Worm (Caenorhabditis elegans) whole organism, L2 larva: ENCODE measurements around the gene F40G12.11.

Experiments
- F13H6.1 ChIP-seq: sonication (generic microtip); optimal IDR thresholded peaks from 2 replicates; lab custom pipeline; 2016; ENCODE audit warnings: missing genetic modification characterization, missing compliant biosample characterization
- R02D3.7 ChIP-seq: fragments of 150-350 bp; optimal IDR thresholded peaks from 2 replicates; lab custom pipeline; 2014; ENCODE audit warnings: missing biosample characterization, missing genetic modification characterization
- alr-1 ChIP-seq: fragments of 150-350 bp; optimal IDR thresholded peaks from 2 replicates; lab custom pipeline; 2014; ENCODE audit warnings: missing biosample characterization, missing genetic modification characterization
- ama-1 ChIP-seq: fragments of 150-350 bp; optimal IDR thresholded peaks from 2 replicates; lab custom pipeline; 2018; ENCODE audit warnings: inconsistent platforms
- blmp-1 ChIP-seq: sonication (generic microtip); optimal IDR thresholded peaks from 2 replicates; lab custom pipeline; 2017; ENCODE audit warnings: missing genetic modification characterization, mild to moderate bottlenecking, missing compliant biosample characterization, antibody characterized with exemption, moderate library complexity; ENCODE audit not compliant: insufficient read depth
- ceh-16 ChIP-seq: fragments of 150-350 bp; optimal IDR thresholded peaks from 2 replicates; lab custom pipeline; 2014; ENCODE audit warnings: missing biosample characterization, missing genetic modification characterization
- crh-2 ChIP-seq: sonication (generic microtip); optimal IDR thresholded peaks from 2 replicates; lab custom pipeline; 2017; ENCODE audit warnings: missing biosample characterization, missing genetic modification characterization
- dmd-4 ChIP-seq: sonication (generic microtip); optimal IDR thresholded peaks from 2 replicates; lab custom pipeline; 2017; ENCODE audit warnings: missing biosample characterization, missing genetic modification characterization
- egl-27 ChIP-seq: sonication (generic microtip); optimal IDR thresholded peaks from 3 replicates; lab custom pipeline; 2017; ENCODE audit warnings: missing biosample characterization, missing genetic modification reagents, missing genetic modification characterization
- elt-1 ChIP-seq: fragments of 150-350 bp; optimal IDR thresholded peaks from 2 replicates; lab custom pipeline; 2014; ENCODE audit warnings: missing biosample characterization, missing genetic modification characterization
- elt-3 ChIP-seq: sonication (generic microtip); optimal IDR thresholded peaks from 2 replicates; lab custom pipeline; 2017; ENCODE audit warnings: missing biosample characterization, missing genetic modification characterization
- lin-13 ChIP-seq: fragments of 150-350 bp; optimal IDR thresholded peaks from 2 replicates; lab custom pipeline; 2014; ENCODE audit warnings: missing biosample characterization, missing genetic modification reagents, missing genetic modification characterization
- lin-39 ChIP-seq: fragments of 150-350 bp; optimal IDR thresholded peaks from 2 replicates; lab custom pipeline; 2014; ENCODE audit warnings: missing biosample characterization, missing genetic modification reagents, missing genetic modification characterization
- mbf-1 ChIP-seq: sonication (generic microtip); optimal IDR thresholded peaks from 2 replicates; lab custom pipeline; 2017; ENCODE audit warnings: missing biosample characterization, missing genetic modification characterization
- mdl-1 ChIP-seq, 2 experiments: fragments of 150-350 bp in 1 of 2; sonication (generic microtip) in 1 of 2; optimal IDR thresholded peaks; 2 replicates each; lab custom pipeline; 2017; ENCODE audit warnings: missing biosample characterization in 2 of 2, missing genetic modification characterization in 2 of 2
- nhr-10 ChIP-seq: sonication (generic microtip); optimal IDR thresholded peaks from 2 replicates; lab custom pipeline; 2017; ENCODE audit warnings: missing biosample characterization, missing genetic modification characterization
- nhr-12 ChIP-seq: fragments of 150-350 bp; optimal IDR thresholded peaks from 2 replicates; lab custom pipeline; 2014; ENCODE audit warnings: missing biosample characterization, missing genetic modification characterization
- nhr-237 ChIP-seq: fragments of 150-350 bp; optimal IDR thresholded peaks from 2 replicates; lab custom pipeline; 2014; ENCODE audit warnings: missing biosample characterization, missing genetic modification characterization
- nhr-25 ChIP-seq: fragments of 150-350 bp; sonication (generic microtip); optimal IDR thresholded peaks from 3 replicates; lab custom pipeline; 2014; ENCODE audit warnings: missing biosample characterization, missing genetic modification characterization
- nhr-6 ChIP-seq: fragments of 150-350 bp; optimal IDR thresholded peaks from 2 replicates; lab custom pipeline; 2014; ENCODE audit warnings: missing biosample characterization, missing genetic modification characterization
- peb-1 ChIP-seq: fragments of 150-350 bp; optimal IDR thresholded peaks from 2 replicates; lab custom pipeline; 2014; ENCODE audit warnings: missing biosample characterization, missing genetic modification characterization
- sem-4 ChIP-seq: fragments of 150-350 bp; optimal IDR thresholded peaks from 2 replicates; lab custom pipeline; 2014; ENCODE audit warnings: missing biosample characterization, missing genetic modification reagents, missing genetic modification characterization
- skn-1 ChIP-seq: sonication (generic microtip); optimal IDR thresholded peaks from 2 replicates; lab custom pipeline; 2017; ENCODE audit warnings: missing biosample characterization, missing genetic modification characterization
- sma-3 ChIP-seq: sonication (generic microtip); optimal IDR thresholded peaks from 2 replicates; lab custom pipeline; 2016; ENCODE audit warnings: missing genetic modification reagents, missing genetic modification characterization, missing compliant biosample characterization
- sma-9 ChIP-seq, 2 experiments: fragments of 150-350 bp in 1 of 2; sonication (generic microtip) in 1 of 2; optimal IDR thresholded peaks; 2 replicates each; lab custom pipeline; 2014 to 2016; ENCODE audit warnings: missing genetic modification characterization in 2 of 2, mild to moderate bottlenecking in 1 of 2, missing biosample characterization in 1 of 2, missing compliant biosample characterization in 1 of 2, missing genetic modification reagents in 1 of 2, moderate library complexity in 1 of 2
- unc-55 ChIP-seq: fragments of 150-350 bp; sonication (generic microtip); optimal IDR thresholded peaks from 3 replicates; lab custom pipeline; 2014; ENCODE audit warnings: missing biosample characterization, missing genetic modification reagents, missing genetic modification characterization
- unc-62 ChIP-seq: fragments of 150-350 bp; optimal IDR thresholded peaks from 2 replicates; lab custom pipeline; 2014; ENCODE audit warnings: missing biosample characterization, missing genetic modification reagents, missing genetic modification characterization
- zag-1 ChIP-seq: fragments of 150-350 bp; optimal IDR thresholded peaks from 2 replicates; lab custom pipeline; 2014; ENCODE audit warnings: missing biosample characterization, missing genetic modification characterization
- ztf-1 ChIP-seq: fragments of 200-800 bp; sonication (Bioruptor generic); conservative IDR thresholded peaks from 2 replicates; pipeline ENCODE4 v1.3.6; 2022; ENCODE audit warnings: missing genetic modification characterization, missing compliant biosample characterization
- ztf-11 ChIP-seq: sonication (generic microtip); optimal IDR thresholded peaks from 2 replicates; lab custom pipeline; 2017; ENCODE audit warnings: missing biosample characterization, missing genetic modification characterization

Gene F40G12.11

DNA sequence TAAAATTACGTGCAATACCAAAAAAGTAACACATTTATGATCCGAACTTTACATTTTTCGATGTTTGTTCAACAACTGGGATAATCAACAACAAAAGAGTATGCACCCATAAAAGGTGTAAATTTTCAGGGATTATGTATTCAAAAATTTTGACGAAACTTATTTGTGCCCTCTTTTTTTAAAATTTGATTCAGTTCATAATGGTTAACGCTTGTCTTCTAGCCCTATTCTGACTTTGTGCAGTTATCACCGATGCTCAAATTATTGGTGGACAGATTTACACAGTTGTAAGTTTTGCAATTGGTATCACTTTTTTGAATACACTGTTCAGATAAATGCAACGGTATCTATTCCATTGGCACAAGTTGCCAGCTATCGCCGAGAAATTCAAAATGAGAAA lies 37.3 kb upstream of the F40G12.11 start, which contains the start of gene K02E11.6:
Gene K02E11.6, plus strand, starts transcription at position 149 of the 400 bp plus-strand sequence.
- TF ChIP-seq ama-1 (no peak), sma-3 (GFP tag; lab: Kevin White, UChicago) (no peak), crh-2 (tag; lab: Kevin White, UChicago) (no peak), skn-1 (tag; lab: Kevin White, UChicago) (no peak), ceh-16 (tag; lab: Kevin White, UChicago) (no peak), blmp-1 (tag; lab: Kevin White, UChicago) (no peak), elt-3 (tag; lab: Kevin White, UChicago) (no peak), nhr-25 (no peak), alr-1 (no peak), nhr-10 (tag; lab: Kevin White, UChicago) (no peak), lin-39 (tag; lab: Kevin White, UChicago) (no peak), F13H6.1 (tag; lab: Kevin White, UChicago) (no peak)

DNA sequence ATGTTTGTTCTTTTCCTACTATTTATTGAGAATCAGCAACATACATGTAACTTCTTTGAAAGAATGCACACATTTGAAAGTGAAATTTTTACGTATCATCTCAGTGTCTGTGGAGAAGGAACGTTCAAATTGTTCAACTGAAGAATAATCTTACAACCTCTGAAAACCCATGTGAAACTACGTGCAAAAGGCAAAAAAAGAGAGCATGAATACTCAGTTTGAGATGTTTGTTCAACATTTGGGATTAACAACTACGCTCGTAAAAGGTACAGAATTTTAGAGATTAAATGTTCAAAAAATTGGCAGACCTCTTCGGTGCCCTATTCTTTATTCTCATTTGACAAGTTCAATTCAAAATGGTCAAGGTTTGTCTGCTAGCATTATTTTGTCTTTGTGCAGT lies 33.9 kb upstream of the F40G12.11 start, which contains the start of gene K02E11.5:
Gene K02E11.5, plus strand, starts transcription at position 301 of the 400 bp plus-strand sequence.
- TF ChIP-seq nhr-6 (tag; lab: Kevin White, UChicago) (no peak), sem-4 (no peak), F13H6.1 (tag; lab: Kevin White, UChicago) (no peak)

DNA sequence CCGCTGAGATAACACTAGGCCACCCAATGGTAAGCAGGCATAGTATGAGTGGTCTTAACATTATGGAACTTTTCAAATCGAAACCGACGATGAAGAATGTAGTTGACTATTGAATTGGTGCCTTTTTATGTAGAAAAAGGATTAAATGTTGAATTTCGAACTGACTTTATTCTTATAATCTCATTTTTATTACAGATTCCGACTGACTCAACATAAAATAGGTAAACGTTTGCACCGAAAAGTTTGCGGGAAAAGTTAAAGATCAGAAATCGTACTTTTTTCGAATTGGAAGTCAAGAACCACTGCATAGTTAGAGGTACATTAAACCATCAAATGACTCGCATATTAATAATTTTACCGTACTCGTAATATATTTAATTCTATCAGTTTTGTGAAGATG lies 31.8 kb upstream of the F40G12.11 start, which contains the start of gene K02E11.7:
Gene K02E11.7, minus strand, starts transcription at position 101 of the 400 bp plus-strand sequence.
- TF ChIP-seq unc-55 (GFP tag; lab: Kevin White, UChicago): no peak
- no peak for TF ChIP-seq ama-1
- no peak for TF ChIP-seq elt-1 (tag; lab: Kevin White, UChicago)

DNA sequence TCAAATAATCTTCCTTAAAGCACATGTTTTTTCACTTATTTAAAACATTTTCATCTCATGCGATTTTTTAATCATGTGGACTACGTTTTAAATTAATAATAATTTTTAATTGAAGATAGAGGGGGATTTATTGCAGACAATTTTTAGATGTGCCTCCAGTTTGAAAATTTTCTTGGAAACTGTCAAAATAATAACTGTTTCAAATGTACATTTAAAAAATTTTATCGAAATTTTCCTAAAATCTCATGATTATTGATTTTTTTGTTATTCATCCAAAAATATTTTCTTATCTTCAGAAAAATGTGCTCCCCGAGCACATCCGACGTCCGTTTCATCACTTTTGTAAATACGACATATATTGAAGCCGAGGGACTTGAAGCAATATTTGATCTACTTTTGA lies 29.2 kb upstream of the F40G12.11 start, which contains the start of gene sre-8:
Gene sre-8, plus strand, starts transcription at position 301 of the 400 bp plus-strand sequence.
- TF ChIP-seq alr-1 (no peak), lin-13 (GFP tag; lab: Kevin White, UChicago) (no peak), nhr-25 (no peak), nhr-237 (tag; lab: Kevin White, UChicago) (no peak), mdl-1 (tag; optimal IDR thresholded peaks at IDR 0.05; lab: Kevin White, UChicago) (no peak), crh-2 (tag; lab: Kevin White, UChicago) (no peak), blmp-1 (tag; lab: Kevin White, UChicago) (no peak), ztf-1 (no peak), dmd-4 (tag; lab: Kevin White, UChicago) (no peak), elt-1 (tag; lab: Kevin White, UChicago) (no peak)

DNA sequence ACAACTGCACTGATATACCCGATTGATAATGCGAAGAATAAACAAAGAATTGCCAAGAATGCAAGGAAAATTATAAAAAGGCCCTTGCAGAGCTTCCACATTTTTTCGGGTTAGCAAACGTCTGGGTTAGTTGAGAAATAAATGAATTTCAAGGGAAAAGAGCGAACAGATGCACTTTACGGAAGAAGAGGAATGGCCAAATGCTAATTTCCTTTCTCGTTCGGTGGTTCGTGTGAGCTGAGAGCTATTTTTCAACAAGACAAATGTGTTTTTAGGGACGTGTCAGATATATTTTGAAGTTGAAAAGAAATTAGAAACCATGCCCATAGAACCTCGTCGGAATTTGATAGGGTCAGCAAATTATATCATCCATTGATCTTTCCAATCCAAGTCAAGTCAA lies 25.1 kb upstream of the F40G12.11 start, which contains the start of gene F40G12.2:
Gene F40G12.2, minus strand, starts transcription at position 101 of the 400 bp plus-strand sequence.
- no peak for TF ChIP-seq nhr-12 (tag; lab: Kevin White, UChicago)
- no peak for TF ChIP-seq unc-62 (GFP tag; lab: Kevin White, UChicago)
- no peak for TF ChIP-seq ztf-1
- TF ChIP-seq R02D3.7 (tag; lab: Kevin White, UChicago): no peak
- no peak for TF ChIP-seq ceh-16 (tag; lab: Kevin White, UChicago)
- no peak for TF ChIP-seq skn-1 (tag; lab: Kevin White, UChicago)
- TF ChIP-seq egl-27 (tag; lab: Kevin White, UChicago): no peak
- TF ChIP-seq unc-55 (GFP tag; lab: Kevin White, UChicago): no peak
- no peak for TF ChIP-seq zag-1
- no peak for TF ChIP-seq peb-1
- TF ChIP-seq elt-3 (tag; lab: Kevin White, UChicago): no peak
- TF ChIP-seq sem-4: no peak
- TF ChIP-seq sma-9 (GFP tag; optimal IDR thresholded peaks at IDR 0.05; lab: Kevin White, UChicago): no peak
- TF ChIP-seq sma-9 (tag; optimal IDR thresholded peaks at IDR 0.05; lab: Kevin White, UChicago): no peak
- no peak for TF ChIP-seq nhr-10 (tag; lab: Kevin White, UChicago)
- TF ChIP-seq ztf-11: no peak
- no peak for TF ChIP-seq mbf-1 (tag; lab: Kevin White, UChicago)
- no peak for TF ChIP-seq lin-13 (GFP tag; lab: Kevin White, UChicago)
- no peak for TF ChIP-seq nhr-25
- no peak for TF ChIP-seq crh-2 (tag; lab: Kevin White, UChicago)
- TF ChIP-seq, all 48 proteins: peak for 0
